Worm (Caenorhabditis elegans) whole organism, L4 larva: ENCODE data around the gene chup-1.
A peak's percentile ranks its signal among the peaks of the same experiment; 100 is the strongest.

Experiments used
- F10B5.3 ChIP-seq: sonication (generic microtip); optimal IDR thresholded peaks from 2 replicates; lab custom pipeline; 2016; ENCODE audit warnings: mild to moderate bottlenecking, missing genetic modification characterization, missing compliant biosample characterization
- F26F4.8 ChIP-seq: fragments of 200-800 bp; sonication (Bioruptor generic); conservative IDR thresholded peaks from 2 replicates; pipeline ENCODE4 v1.3.6; 2022; ENCODE audit warnings: missing genetic modification characterization, missing compliant biosample characterization
- F37D6.2 ChIP-seq: sonication (generic microtip); optimal IDR thresholded peaks from 2 replicates; lab custom pipeline; 2016; ENCODE audit warnings: mild to moderate bottlenecking, missing genetic modification characterization, missing compliant biosample characterization
- F44E2.7 ChIP-seq: fragments of 200-800 bp; sonication (Bioruptor generic); IDR thresholded peaks from 2 replicates; pipeline ENCODE4 v2.1.2; 2022; ENCODE audit warnings: missing genetic modification characterization, missing compliant biosample characterization
- T26A8.4 ChIP-seq: fragments of 200-800 bp; sonication (Bioruptor generic); IDR thresholded peaks from 2 replicates; pipeline ENCODE4 v1.3.6; 2022; ENCODE audit warnings: missing genetic modification characterization, missing compliant biosample characterization
- aha-1 ChIP-seq: fragments of 150-350 bp; peaks from one replicate; lab custom pipeline; 2014; ENCODE audit warnings: missing biosample characterization, missing genetic modification characterization
- aly-2 ChIP-seq: sonication (generic microtip); optimal IDR thresholded peaks from 2 replicates; lab custom pipeline; 2018; ENCODE audit warnings: missing biosample characterization, missing genetic modification characterization
- attf-4 ChIP-seq: sonication (generic microtip); optimal IDR thresholded peaks from 3 replicates; lab custom pipeline; 2017; ENCODE audit warnings: missing biosample characterization, missing genetic modification characterization
- ceh-20 ChIP-seq: fragments of 200-800 bp; sonication (Bioruptor generic); IDR thresholded peaks from 2 replicates; pipeline ENCODE4 v1.3.6; 2022; ENCODE audit warnings: missing genetic modification reagents, missing genetic modification characterization, missing compliant biosample characterization
- ceh-32 ChIP-seq: sonication (generic microtip); optimal IDR thresholded peaks from 2 replicates; lab custom pipeline; 2016; ENCODE audit warnings: mild to moderate bottlenecking, missing genetic modification characterization, missing compliant biosample characterization; ENCODE audit not compliant: poor library complexity
- ceh-44 ChIP-seq: fragments of 200-800 bp; sonication (Bioruptor generic); IDR thresholded peaks from 2 replicates; pipeline ENCODE4 v1.3.6; 2022; ENCODE audit warnings: missing genetic modification reagents, missing genetic modification characterization, missing compliant biosample characterization
- cey-2 ChIP-seq: sonication (generic microtip); optimal IDR thresholded peaks from 3 replicates; lab custom pipeline; 2017; ENCODE audit warnings: missing genetic modification characterization, mild to moderate bottlenecking, missing compliant biosample characterization, antibody characterized with exemption, borderline replicate concordance; ENCODE audit not compliant: insufficient read depth
- daf-12 ChIP-seq: fragments of 150-350 bp; optimal IDR thresholded peaks from 2 replicates; lab custom pipeline; 2014; ENCODE audit warnings: missing biosample characterization, missing genetic modification reagents, missing genetic modification characterization
- daf-16 ChIP-seq, 3 experiments: sonication (generic microtip); optimal IDR thresholded peaks; 2 replicates each; lab custom pipeline; 2016 to 2017; ENCODE audit warnings: missing genetic modification characterization in 3 of 3, missing genetic modification reagents in 3 of 3, mild to moderate bottlenecking in 2 of 3, missing compliant biosample characterization in 2 of 3, missing biosample characterization in 1 of 3, moderate library complexity in 1 of 3
- daf-19 ChIP-seq: fragments of 200-800 bp; sonication (Bioruptor generic); conservative IDR thresholded peaks from 2 replicates; pipeline ENCODE4 v1.3.6; 2022; ENCODE audit warnings: missing genetic modification characterization, missing compliant biosample characterization
- dpl-1 ChIP-seq: fragments of 150-350 bp; optimal IDR thresholded peaks from 2 replicates; lab custom pipeline; 2014; ENCODE audit warnings: missing biosample characterization, missing genetic modification reagents, missing genetic modification characterization
- dve-1 ChIP-seq: sonication (generic microtip); optimal IDR thresholded peaks from 2 replicates; lab custom pipeline; 2017; ENCODE audit warnings: antibody characterized with exemption, mild to moderate bottlenecking, missing genetic modification characterization, missing compliant biosample characterization; ENCODE audit not compliant: insufficient read depth
- gei-8 ChIP-seq: fragments of 200-800 bp; sonication (Bioruptor generic); optimal IDR thresholded peaks from 2 replicates; lab custom pipeline; 2018; ENCODE audit warnings: mild to moderate bottlenecking, missing genetic modification characterization, missing compliant biosample characterization
- hif-1 ChIP-seq, 2 experiments: sonication (generic microtip); optimal IDR thresholded peaks; 2 replicates each; lab custom pipeline; 2016 to 2017; ENCODE audit warnings: missing compliant biosample characterization in 2 of 2, missing genetic modification characterization in 2 of 2, missing genetic modification reagents in 2 of 2, missing genotype in 2 of 2, mild to moderate bottlenecking in 1 of 2
- hlh-11 ChIP-seq: fragments of 200-800 bp; sonication (Bioruptor generic); optimal IDR thresholded peaks from 2 replicates; lab custom pipeline; 2018; ENCODE audit warnings: mild to moderate bottlenecking, missing genetic modification characterization, missing compliant biosample characterization
- hlh-30 ChIP-seq: sonication (generic microtip); optimal IDR thresholded peaks from 2 replicates; lab custom pipeline; 2017; ENCODE audit warnings: antibody characterized with exemption, mild to moderate bottlenecking, missing genetic modification characterization, missing compliant biosample characterization; ENCODE audit not compliant: insufficient read depth
- lin-1 ChIP-seq: fragments of 200-800 bp; sonication (Bioruptor generic); IDR thresholded peaks from 2 replicates; pipeline ENCODE4 v1.3.6; 2022; ENCODE audit warnings: missing genetic modification reagents, missing genetic modification characterization, missing compliant biosample characterization
- lin-13 ChIP-seq: fragments of 150-350 bp; optimal IDR thresholded peaks from 2 replicates; lab custom pipeline; 2014; ENCODE audit warnings: missing biosample characterization, missing genetic modification reagents, missing genetic modification characterization
- lin-29 ChIP-seq: fragments of 200-800 bp; sonication (Bioruptor generic); IDR thresholded peaks from 2 replicates; pipeline ENCODE4 v1.3.6; 2022; ENCODE audit warnings: missing genetic modification reagents, missing genetic modification characterization, missing compliant biosample characterization
- lin-39 ChIP-seq: fragments of 150-350 bp; optimal IDR thresholded peaks from 2 replicates; lab custom pipeline; 2014; ENCODE audit warnings: missing biosample characterization, missing genetic modification reagents, missing genetic modification characterization
- madf-5 ChIP-seq, 2 experiments: fragments of 200-800 bp; sonication (Bioruptor generic); IDR thresholded peaks; 2 replicates each; pipeline ENCODE4 v1.3.6; 2022; ENCODE audit warnings: missing compliant biosample characterization in 2 of 2, missing genetic modification characterization in 2 of 2
- madf-9 ChIP-seq: fragments of 200-800 bp; sonication (Bioruptor generic); conservative IDR thresholded peaks from 2 replicates; pipeline ENCODE4 v1.3.6; 2022; ENCODE audit warnings: missing genetic modification reagents, missing genetic modification characterization, missing compliant biosample characterization
- mdl-1 ChIP-seq, 2 experiments: fragments of 150-350 bp in 1 of 2; sonication (generic microtip) in 1 of 2; optimal IDR thresholded peaks; 2 replicates each; lab custom pipeline; 2014 to 2017; ENCODE audit warnings: missing biosample characterization in 2 of 2, missing genetic modification characterization in 2 of 2
- mep-1 ChIP-seq: fragments of 150-350 bp; sonication (generic microtip); optimal IDR thresholded peaks from 3 replicates; lab custom pipeline; 2014; ENCODE audit warnings: missing biosample characterization, missing genetic modification characterization
- mxl-2 ChIP-seq: fragments of 200-800 bp; sonication (Bioruptor generic); conservative IDR thresholded peaks from 2 replicates; pipeline ENCODE4 v1.3.6; 2022; ENCODE audit warnings: missing genetic modification reagents, missing genetic modification characterization, missing compliant biosample characterization
- nhr-102 ChIP-seq: sonication (generic microtip); optimal IDR thresholded peaks from 2 replicates; lab custom pipeline; 2016; ENCODE audit warnings: mild to moderate bottlenecking, missing genetic modification characterization, moderate library complexity, missing compliant biosample characterization
- nhr-11 ChIP-seq: fragments of 150-350 bp; optimal IDR thresholded peaks from 2 replicates; lab custom pipeline; 2014; ENCODE audit warnings: missing biosample characterization, missing genetic modification characterization
- nhr-25 ChIP-seq: sonication (generic microtip); optimal IDR thresholded peaks from 2 replicates; lab custom pipeline; 2017; ENCODE audit warnings: missing genetic modification characterization, mild to moderate bottlenecking, missing compliant biosample characterization, antibody characterized with exemption, moderate library complexity, borderline replicate concordance; ENCODE audit not compliant: insufficient read depth
- nhr-28 ChIP-seq: fragments of 150-350 bp; optimal IDR thresholded peaks from 2 replicates; lab custom pipeline; 2014; ENCODE audit warnings: missing biosample characterization, missing genetic modification characterization
- nhr-41 ChIP-seq: fragments of 200-800 bp; sonication (Bioruptor generic); IDR thresholded peaks from 2 replicates; pipeline ENCODE4 v1.3.6; 2022; ENCODE audit warnings: missing genetic modification reagents, missing genetic modification characterization, missing compliant biosample characterization
- nhr-48 ChIP-seq: sonication (generic microtip); optimal IDR thresholded peaks from 2 replicates; lab custom pipeline; 2016; ENCODE audit warnings: mild to moderate bottlenecking, missing genetic modification characterization, missing compliant biosample characterization
- nhr-6 ChIP-seq: fragments of 150-350 bp; optimal IDR thresholded peaks from 2 replicates; lab custom pipeline; 2014; ENCODE audit warnings: missing biosample characterization, missing genetic modification characterization
- php-3 ChIP-seq: fragments of 200-800 bp; sonication (Bioruptor generic); IDR thresholded peaks from 2 replicates; pipeline ENCODE4 v1.3.6; 2022; ENCODE audit warnings: missing genetic modification reagents, missing genetic modification characterization, missing compliant biosample characterization
- rbr-2 ChIP-seq: sonication (generic microtip); optimal IDR thresholded peaks from 2 replicates; lab custom pipeline; 2016; ENCODE audit warnings: missing genotype, missing genetic modification characterization, missing compliant biosample characterization
- set-16 ChIP-seq: fragments of 200-800 bp; sonication (Bioruptor generic); IDR thresholded peaks from 2 replicates; pipeline ENCODE4 v1.3.6; 2022; ENCODE audit warnings: missing genetic modification reagents, missing genetic modification characterization, missing compliant biosample characterization
- spr-1 ChIP-seq: sonication (generic microtip); optimal IDR thresholded peaks from 2 replicates; lab custom pipeline; 2016; ENCODE audit warnings: mild to moderate bottlenecking, missing genetic modification characterization, missing compliant biosample characterization
- spr-3 ChIP-seq: fragments of 200-800 bp; sonication (Bioruptor generic); optimal IDR thresholded peaks from 2 replicates; lab custom pipeline; 2018; ENCODE audit warnings: mild to moderate bottlenecking, missing genetic modification characterization, missing compliant biosample characterization
- tag-97 ChIP-seq: fragments of 200-800 bp; sonication (Bioruptor generic); IDR thresholded peaks from 2 replicates; pipeline ENCODE4 v1.3.6; 2022; ENCODE audit warnings: missing genetic modification characterization, missing compliant biosample characterization
- unc-39 ChIP-seq: sonication (generic microtip); optimal IDR thresholded peaks from 2 replicates; lab custom pipeline; 2017; ENCODE audit warnings: missing biosample characterization, missing genetic modification characterization
- unc-62 ChIP-seq, 3 experiments: fragments of 150-350 bp in 1 of 3; sonication (generic microtip); optimal IDR thresholded peaks in 2 of 3; peaks in 1 of 3; 1 replicate in 1 of 3; 2 replicates in 2 of 3; lab custom pipeline; 2014 to 2017; ENCODE audit warnings: missing biosample characterization in 3 of 3, missing genetic modification characterization in 3 of 3, missing genetic modification reagents in 3 of 3, missing genotype in 1 of 3
- vab-7 ChIP-seq: fragments of 200-800 bp; sonication (Bioruptor generic); IDR thresholded peaks from 2 replicates; pipeline ENCODE4 v1.3.6; 2022; ENCODE audit warnings: missing genetic modification reagents, missing genetic modification characterization, missing compliant biosample characterization
- zag-1 ChIP-seq: fragments of 150-350 bp; optimal IDR thresholded peaks from 2 replicates; lab custom pipeline; 2014; ENCODE audit warnings: missing biosample characterization, missing genetic modification characterization
- zfp-2 ChIP-seq: sonication (generic microtip); optimal IDR thresholded peaks from 2 replicates; lab custom pipeline; 2016; ENCODE audit warnings: mild to moderate bottlenecking, missing genetic modification characterization, missing compliant biosample characterization
- ztf-7 ChIP-seq: fragments of 150-350 bp; optimal IDR thresholded peaks from 2 replicates; lab custom pipeline; 2014; ENCODE audit warnings: missing biosample characterization, missing genetic modification characterization

chup-1 gene

ce11 chrX:8835887-8836348, 44.0 kb downstream of the chup-1 start, which contains the start of gene C28G1.2 (continued):
- TF ChIP-seq F44E2.7 (GFP tag; lab: Robert Waterston, UW) (peak; percentile 98), attf-4 (tag; lab: Kevin White, UChicago) (peak; percentile 46), spr-1 (tag; lab: Kevin White, UChicago) (peak; percentile 92), lin-13 (GFP tag; lab: Kevin White, UChicago) (peak; percentile 77), hlh-11 (tag; lab: Kevin White, UChicago) (peak; percentile 88), lin-1 (GFP tag; lab: Robert Waterston, UW) (peak; percentile 83), lin-29 (GFP tag; lab: Robert Waterston, UW) (peak; percentile 86), ceh-44 (GFP tag; lab: Robert Waterston, UW) (peak; percentile 94), nhr-102 (tag; lab: Kevin White, UChicago) (peak; percentile 88), unc-39 (tag; lab: Kevin White, UChicago) (no peak), zag-1 (tag; lab: Kevin White, UChicago) (peak; percentile 48), ceh-20 (peak; percentile 97), ceh-32 (tag; lab: Kevin White, UChicago) (no peak), ztf-7 (tag; lab: Kevin White, UChicago) (peak; percentile 90), nhr-25 (tag; lab: Kevin White, UChicago) (peak; percentile 79), T26A8.4 (GFP tag; lab: Robert Waterston, UW) (peak; percentile 95), nhr-28 (tag; lab: Kevin White, UChicago) (peak; percentile 72), daf-19 (GFP tag; lab: Robert Waterston, UW) (peak; percentile 96), set-16 (GFP tag; lab: Robert Waterston, UW) (peak; percentile 64), dve-1 (peak; percentile 95), tag-97 (GFP tag; lab: Robert Waterston, UW) (no peak), mep-1 (tag; lab: Kevin White, UChicago) (peak; percentile 97), nhr-41 (GFP tag; lab: Robert Waterston, UW) (peak; percentile 95), zfp-2 (peak; percentile 82), madf-9 (peak; percentile 94), daf-12 (tag; lab: Kevin White, UChicago) (no peak), mdl-1 (tag; optimal IDR thresholded peaks at IDR 0.05; lab: Kevin White, UChicago) (peak; percentile 77 to 84), F37D6.2 (tag; lab: Kevin White, UChicago) (peak; percentile 88), hif-1 (tag; optimal IDR thresholded peaks at IDR 0.05; lab: Kevin White, UChicago) (peak; percentile 38 to 78), rbr-2 (peak; percentile 97), F10B5.3 (tag; lab: Kevin White, UChicago) (peak; percentile 86), lin-39 (tag; lab: Kevin White, UChicago) (no peak), dpl-1 (GFP tag; lab: Kevin White, UChicago) (peak; percentile 77), hlh-30 (peak; percentile 82), nhr-48 (tag; lab: Kevin White, UChicago) (peak; percentile 82), nhr-11 (tag; lab: Kevin White, UChicago) (peak; percentile 79), spr-3 (GFP tag; lab: Kevin White, UChicago) (peak; percentile 87), daf-16 (GFP tag; optimal IDR thresholded peaks at IDR 0.05; lab: Kevin White, UChicago) (peak; percentile 85 to 95), daf-16 (tag; optimal IDR thresholded peaks at IDR 0.05; lab: Kevin White, UChicago) (peak; percentile 81), madf-5 (GFP tag; IDR thresholded peaks at IDR 0.05; lab: Robert Waterston, UW) (peak; percentile 91 to 98), vab-7 (GFP tag; lab: Robert Waterston, UW) (peak; percentile 94), unc-62 (GFP tag; optimal IDR thresholded peaks at IDR 0.05 in 1 of 2; lab: Kevin White, UChicago) (peak in 1 of 2 experiments; percentile 98), unc-62 (tag; optimal IDR thresholded peaks at IDR 0.05; lab: Kevin White, UChicago) (no peak), F26F4.8 (GFP tag; lab: Robert Waterston, UW) (peak; percentile 95), nhr-6 (tag; lab: Kevin White, UChicago) (peak; percentile 80), mxl-2 (peak; percentile 86), aha-1 (tag; lab: Kevin White, UChicago) (peak; percentile 99), php-3 (GFP tag; lab: Robert Waterston, UW) (peak; percentile 78), cey-2 (no peak), aly-2 (tag; lab: Kevin White, UChicago) (no peak), gei-8 (GFP tag; lab: Kevin White, UChicago) (peak; percentile 87)
